Worm (Caenorhabditis elegans) whole organism, L4 larva: Measurements from ENCODE around the gene glc-4.

Experiments used
- R02D3.7 ChIP-seq: fragments of 150-350 bp; sonication (generic microtip); optimal IDR thresholded peaks from 3 replicates; lab custom pipeline; 2014; ENCODE audit warnings: missing biosample characterization, missing genetic modification characterization
- T26A8.4 ChIP-seq: fragments of 200-800 bp; sonication (Bioruptor generic); IDR thresholded peaks from 2 replicates; pipeline ENCODE4 v1.3.6; 2022; ENCODE audit warnings: missing genetic modification characterization, missing compliant biosample characterization
- ZK546.5 ChIP-seq, 2 experiments: sonication (generic microtip); optimal IDR thresholded peaks; 2 replicates each; lab custom pipeline; 2017; ENCODE audit warnings: missing biosample characterization in 2 of 2, missing genetic modification characterization in 2 of 2
- cey-2 ChIP-seq: sonication (generic microtip); optimal IDR thresholded peaks from 3 replicates; lab custom pipeline; 2017; ENCODE audit warnings: missing genetic modification characterization, mild to moderate bottlenecking, missing compliant biosample characterization, antibody characterized with exemption, borderline replicate concordance; ENCODE audit not compliant: insufficient read depth
- ctbp-1 ChIP-seq: fragments of 200-800 bp; sonication (Bioruptor generic); IDR thresholded peaks from 2 replicates; pipeline ENCODE4 v1.3.6; 2022; ENCODE audit warnings: missing genetic modification reagents, missing genetic modification characterization, missing compliant biosample characterization
- daf-8 ChIP-seq: fragments of 200-800 bp; sonication (Bioruptor generic); IDR thresholded peaks from 2 replicates; pipeline ENCODE4 v1.3.6; 2022; ENCODE audit warnings: missing genetic modification characterization, missing compliant biosample characterization
- dmd-6 ChIP-seq: fragments of 200-800 bp; sonication (Bioruptor generic); IDR thresholded peaks from 2 replicates; pipeline ENCODE4 v1.3.6; 2022; ENCODE audit warnings: missing genetic modification reagents, missing genetic modification characterization, missing compliant biosample characterization
- dmd-9 ChIP-seq: fragments of 200-800 bp; sonication (Bioruptor generic); IDR thresholded peaks from 2 replicates; pipeline ENCODE4 v1.3.6; 2022; ENCODE audit warnings: missing genetic modification reagents, missing genetic modification characterization, missing compliant biosample characterization
- dpl-1 ChIP-seq: fragments of 150-350 bp; optimal IDR thresholded peaks from 2 replicates; lab custom pipeline; 2014; ENCODE audit warnings: missing biosample characterization, missing genetic modification reagents, missing genetic modification characterization
- dve-1 ChIP-seq: sonication (generic microtip); optimal IDR thresholded peaks from 2 replicates; lab custom pipeline; 2017; ENCODE audit warnings: antibody characterized with exemption, mild to moderate bottlenecking, missing genetic modification characterization, missing compliant biosample characterization; ENCODE audit not compliant: insufficient read depth
- egl-27 ChIP-seq: sonication (generic microtip); optimal IDR thresholded peaks from 3 replicates; lab custom pipeline; 2017; ENCODE audit warnings: missing biosample characterization, missing genetic modification reagents, missing genetic modification characterization
- fos-1 ChIP-seq: fragments of 150-350 bp; optimal IDR thresholded peaks from 2 replicates; lab custom pipeline; 2014; ENCODE audit warnings: missing biosample characterization, missing genetic modification characterization
- gei-8 ChIP-seq: fragments of 200-800 bp; sonication (Bioruptor generic); optimal IDR thresholded peaks from 2 replicates; lab custom pipeline; 2018; ENCODE audit warnings: mild to moderate bottlenecking, missing genetic modification characterization, missing compliant biosample characterization
- hlh-11 ChIP-seq: fragments of 200-800 bp; sonication (Bioruptor generic); optimal IDR thresholded peaks from 2 replicates; lab custom pipeline; 2018; ENCODE audit warnings: mild to moderate bottlenecking, missing genetic modification characterization, missing compliant biosample characterization
- lin-13 ChIP-seq: fragments of 150-350 bp; optimal IDR thresholded peaks from 2 replicates; lab custom pipeline; 2014; ENCODE audit warnings: missing biosample characterization, missing genetic modification reagents, missing genetic modification characterization
- lin-29 ChIP-seq: fragments of 200-800 bp; sonication (Bioruptor generic); IDR thresholded peaks from 2 replicates; pipeline ENCODE4 v1.3.6; 2022; ENCODE audit warnings: missing genetic modification reagents, missing genetic modification characterization, missing compliant biosample characterization
- lin-39 ChIP-seq: fragments of 150-350 bp; optimal IDR thresholded peaks from 2 replicates; lab custom pipeline; 2014; ENCODE audit warnings: missing biosample characterization, missing genetic modification reagents, missing genetic modification characterization
- lsy-2 ChIP-seq, 2 experiments: fragments of 150-350 bp in 1 of 2; sonication (generic microtip) in 1 of 2; optimal IDR thresholded peaks; 2 replicates each; lab custom pipeline; 2014 to 2017; ENCODE audit warnings: missing biosample characterization in 2 of 2, missing genetic modification characterization in 2 of 2
- madf-5 ChIP-seq, 2 experiments: fragments of 200-800 bp; sonication (Bioruptor generic); IDR thresholded peaks; 2 replicates each; pipeline ENCODE4 v1.3.6; 2022; ENCODE audit warnings: missing compliant biosample characterization in 2 of 2, missing genetic modification characterization in 2 of 2
- madf-9 ChIP-seq: fragments of 200-800 bp; sonication (Bioruptor generic); conservative IDR thresholded peaks from 2 replicates; pipeline ENCODE4 v1.3.6; 2022; ENCODE audit warnings: missing genetic modification reagents, missing genetic modification characterization, missing compliant biosample characterization
- mxl-3 ChIP-seq: fragments of 200-800 bp; sonication (Bioruptor generic); optimal IDR thresholded peaks from 2 replicates; lab custom pipeline; 2018; ENCODE audit warnings: mild to moderate bottlenecking, missing genetic modification characterization, missing compliant biosample characterization
- nhr-10 ChIP-seq: fragments of 150-350 bp; optimal IDR thresholded peaks from 2 replicates; lab custom pipeline; 2014; ENCODE audit warnings: missing biosample characterization, missing genetic modification characterization
- nhr-11 ChIP-seq: fragments of 150-350 bp; optimal IDR thresholded peaks from 2 replicates; lab custom pipeline; 2014; ENCODE audit warnings: missing biosample characterization, missing genetic modification characterization
- nhr-237 ChIP-seq: sonication (generic microtip); optimal IDR thresholded peaks from 2 replicates; lab custom pipeline; 2017; ENCODE audit warnings: missing biosample characterization, missing genetic modification characterization
- nhr-41 ChIP-seq: fragments of 200-800 bp; sonication (Bioruptor generic); IDR thresholded peaks from 2 replicates; pipeline ENCODE4 v1.3.6; 2022; ENCODE audit warnings: missing genetic modification reagents, missing genetic modification characterization, missing compliant biosample characterization
- nhr-42 ChIP-seq: fragments of 200-800 bp; sonication (Bioruptor generic); IDR thresholded peaks from 2 replicates; pipeline ENCODE4 v1.3.6; 2022; ENCODE audit warnings: missing genetic modification characterization, missing compliant biosample characterization
- nhr-6 ChIP-seq: fragments of 150-350 bp; optimal IDR thresholded peaks from 2 replicates; lab custom pipeline; 2014; ENCODE audit warnings: missing biosample characterization, missing genetic modification characterization
- nhr-76 ChIP-seq: fragments of 150-350 bp; optimal IDR thresholded peaks from 2 replicates; lab custom pipeline; 2014; ENCODE audit warnings: missing biosample characterization, missing genetic modification characterization
- nhr-77 ChIP-seq: fragments of 150-350 bp; optimal IDR thresholded peaks from 2 replicates; lab custom pipeline; 2014; ENCODE audit warnings: missing biosample characterization, missing genetic modification characterization
- php-3 ChIP-seq: fragments of 200-800 bp; sonication (Bioruptor generic); IDR thresholded peaks from 2 replicates; pipeline ENCODE4 v1.3.6; 2022; ENCODE audit warnings: missing genetic modification reagents, missing genetic modification characterization, missing compliant biosample characterization
- rbr-2 ChIP-seq: sonication (generic microtip); optimal IDR thresholded peaks from 2 replicates; lab custom pipeline; 2016; ENCODE audit warnings: missing genotype, missing genetic modification characterization, missing compliant biosample characterization
- sdz-12 ChIP-seq: fragments of 200-800 bp; sonication (Bioruptor generic); optimal IDR thresholded peaks from 2 replicates; lab custom pipeline; 2018; ENCODE audit warnings: mild to moderate bottlenecking, missing genetic modification characterization, missing compliant biosample characterization
- snpc-1.2 ChIP-seq: fragments of 200-800 bp; sonication (Bioruptor generic); IDR thresholded peaks from 2 replicates; pipeline ENCODE4 v1.3.6; 2022; ENCODE audit warnings: missing genetic modification reagents, missing genetic modification characterization, missing compliant biosample characterization
- snpc-4 ChIP-seq: fragments of 150-350 bp; optimal IDR thresholded peaks from 2 replicates; lab custom pipeline; 2014; ENCODE audit warnings: missing biosample characterization, missing genetic modification characterization
- spr-1 ChIP-seq: sonication (generic microtip); optimal IDR thresholded peaks from 2 replicates; lab custom pipeline; 2016; ENCODE audit warnings: mild to moderate bottlenecking, missing genetic modification characterization, missing compliant biosample characterization
- spr-3 ChIP-seq: fragments of 200-800 bp; sonication (Bioruptor generic); optimal IDR thresholded peaks from 2 replicates; lab custom pipeline; 2018; ENCODE audit warnings: mild to moderate bottlenecking, missing genetic modification characterization, missing compliant biosample characterization
- tra-1 ChIP-seq: fragments of 200-800 bp; sonication (Bioruptor generic); IDR thresholded peaks from 2 replicates; pipeline ENCODE4 v1.3.6; 2022; ENCODE audit warnings: missing genetic modification reagents, missing genetic modification characterization, missing compliant biosample characterization
- unc-130 ChIP-seq: sonication (generic microtip); optimal IDR thresholded peaks from 2 replicates; lab custom pipeline; 2016; ENCODE audit warnings: missing genetic modification reagents, missing genetic modification characterization, missing compliant biosample characterization
- unc-62 ChIP-seq, 3 experiments: fragments of 150-350 bp in 1 of 3; sonication (generic microtip); optimal IDR thresholded peaks in 2 of 3; peaks in 1 of 3; 1 replicate in 1 of 3; 2 replicates in 2 of 3; lab custom pipeline; 2014 to 2017; ENCODE audit warnings: missing biosample characterization in 3 of 3, missing genetic modification characterization in 3 of 3, missing genetic modification reagents in 3 of 3, missing genotype in 1 of 3
- zag-1 ChIP-seq: fragments of 150-350 bp; optimal IDR thresholded peaks from 2 replicates; lab custom pipeline; 2014; ENCODE audit warnings: missing biosample characterization, missing genetic modification characterization

The glc-4 gene

DNA sequence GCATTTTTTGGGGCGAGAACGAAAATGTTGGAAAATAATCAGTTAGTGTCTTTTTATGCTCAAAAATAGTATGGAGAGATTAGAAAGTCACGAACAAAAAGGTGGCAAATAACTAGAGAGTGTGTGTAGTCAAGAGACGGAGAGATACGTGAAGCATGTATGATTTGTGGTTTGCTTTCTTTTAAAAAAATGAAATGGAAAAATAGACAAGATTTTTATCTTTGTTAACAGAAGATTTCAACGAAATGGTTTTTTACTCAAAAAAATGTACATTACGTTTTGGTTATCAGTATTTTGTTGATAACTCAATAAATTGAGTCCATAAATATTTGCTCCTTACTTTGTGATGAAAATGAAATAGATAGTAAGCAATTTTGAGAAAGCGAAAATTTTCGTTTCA, 33.4 kb upstream of the glc-4 start, which contains the start of gene dhs-7 (continued):
- peak; percentile 20 for TF ChIP-seq hlh-11 (tag; lab: Kevin White, UChicago)
- TF ChIP-seq unc-62 (GFP tag; optimal IDR thresholded peaks at IDR 0.05 in 1 of 2; lab: Kevin White, UChicago): no peak
- TF ChIP-seq unc-62 (tag; optimal IDR thresholded peaks at IDR 0.05; lab: Kevin White, UChicago): no peak
- TF ChIP-seq lsy-2 (tag; optimal IDR thresholded peaks at IDR 0.05; lab: Kevin White, UChicago): no peak
- TF ChIP-seq dve-1: peak; percentile 58
- TF ChIP-seq madf-9: no peak

DNA sequence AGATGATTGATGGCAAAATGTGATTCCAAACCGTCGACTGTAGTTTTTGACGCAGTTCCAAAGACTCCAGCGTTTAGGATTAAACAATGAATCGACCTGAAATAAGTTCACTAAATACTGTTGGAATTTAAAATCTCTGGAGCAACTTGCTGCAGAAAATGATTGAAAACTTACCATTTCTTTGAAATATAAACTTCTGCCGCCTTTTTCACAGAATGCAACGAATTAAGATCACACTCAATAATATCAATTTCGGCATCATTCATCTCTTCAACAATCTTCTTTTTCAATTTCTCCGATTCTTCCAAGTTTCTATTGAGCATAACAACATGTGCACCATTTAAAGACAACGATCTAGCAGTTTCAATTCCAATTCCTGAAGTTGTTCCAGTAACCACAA, 32.9 kb upstream of the glc-4 start:
- TF ChIP-seq unc-62 (GFP tag; optimal IDR thresholded peaks at IDR 0.05 in 1 of 2; lab: Kevin White, UChicago) (peak in 1 of 2 experiments; percentile 90), unc-62 (tag; optimal IDR thresholded peaks at IDR 0.05; lab: Kevin White, UChicago) (no peak), tra-1 (GFP tag; lab: Robert Waterston, UW) (no peak)
- TF ChIP-seq, all 104 proteins: peak for 1

DNA sequence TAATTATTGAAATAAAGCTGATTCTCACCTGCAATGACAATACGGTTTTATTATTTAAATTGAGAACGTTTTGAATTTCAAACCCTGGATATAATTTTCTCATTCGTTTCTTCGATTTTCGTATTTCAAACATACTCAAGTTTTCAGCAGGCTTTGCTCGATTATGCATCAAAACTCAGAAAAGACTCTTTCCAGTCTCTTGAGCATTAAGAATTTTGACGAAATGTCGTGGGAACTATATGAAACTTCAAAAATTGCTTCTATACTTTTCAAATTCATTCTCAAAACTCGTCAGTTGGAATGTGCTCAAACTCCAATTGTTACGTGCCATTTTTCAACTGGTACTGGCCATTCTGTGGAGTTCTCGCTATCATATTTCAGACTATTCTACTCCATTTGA, 30.6 kb upstream of the glc-4 start, which contains the start of gene srd-59:
srd-59 (plus strand) TSS at position 301 of the 400 bp plus-strand sequence.
- TF ChIP-seq nhr-10 (no peak), rbr-2 (tag; lab: Kevin White, UChicago) (no peak), nhr-42 (GFP tag; lab: Robert Waterston, UW) (no peak), ctbp-1 (no peak), hlh-11 (tag; lab: Kevin White, UChicago) (no peak), unc-130 (GFP tag; lab: Kevin White, UChicago) (no peak), nhr-237 (tag; lab: Kevin White, UChicago) (no peak), madf-9 (no peak), lin-29 (no peak), fos-1 (tag; lab: Kevin White, UChicago) (no peak)

DNA sequence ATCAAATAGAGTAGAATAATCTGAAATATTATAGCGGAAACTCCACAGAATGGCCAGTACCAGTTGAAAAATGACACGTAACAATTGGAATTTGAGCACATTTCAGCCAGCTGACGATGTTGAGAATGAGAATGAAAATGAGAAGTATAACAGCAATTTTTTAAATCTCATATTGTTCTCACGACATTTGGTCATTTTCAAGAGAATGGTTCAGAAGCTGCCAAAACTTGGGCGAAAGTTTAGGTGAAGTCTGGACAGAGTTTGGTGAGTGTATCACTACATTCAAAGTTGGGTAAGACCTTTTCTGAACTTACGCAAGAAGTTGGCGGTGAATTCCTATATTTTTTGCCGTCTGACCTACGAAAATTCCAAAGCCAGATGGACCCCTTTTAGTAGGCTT, 30.2 kb upstream of the glc-4 start, which contains the start of gene srd-58:
srd-58 (minus strand) TSS at position 101 of the 400 bp plus-strand sequence.
- no peak for TF ChIP-seq spr-1 (tag; lab: Kevin White, UChicago)
- TF ChIP-seq nhr-41: no peak
- no peak for TF ChIP-seq snpc-1.2
- TF ChIP-seq dmd-6 (GFP tag; lab: Robert Waterston, UW): no peak
- no peak for TF ChIP-seq php-3 (GFP tag; lab: Robert Waterston, UW)
- no peak for TF ChIP-seq ZK546.5 (tag; optimal IDR thresholded peaks at IDR 0.05; lab: Kevin White, UChicago)
- no peak for TF ChIP-seq zag-1 (tag; lab: Kevin White, UChicago)
- TF ChIP-seq fos-1 (tag; lab: Kevin White, UChicago): no peak
- TF ChIP-seq sdz-12: no peak
- TF ChIP-seq gei-8 (GFP tag; lab: Kevin White, UChicago): no peak
- no peak for TF ChIP-seq spr-3
- no peak for TF ChIP-seq nhr-77 (tag; lab: Kevin White, UChicago)
- TF ChIP-seq nhr-76 (tag; lab: Kevin White, UChicago): no peak
- TF ChIP-seq R02D3.7 (tag; lab: Kevin White, UChicago): no peak

DNA sequence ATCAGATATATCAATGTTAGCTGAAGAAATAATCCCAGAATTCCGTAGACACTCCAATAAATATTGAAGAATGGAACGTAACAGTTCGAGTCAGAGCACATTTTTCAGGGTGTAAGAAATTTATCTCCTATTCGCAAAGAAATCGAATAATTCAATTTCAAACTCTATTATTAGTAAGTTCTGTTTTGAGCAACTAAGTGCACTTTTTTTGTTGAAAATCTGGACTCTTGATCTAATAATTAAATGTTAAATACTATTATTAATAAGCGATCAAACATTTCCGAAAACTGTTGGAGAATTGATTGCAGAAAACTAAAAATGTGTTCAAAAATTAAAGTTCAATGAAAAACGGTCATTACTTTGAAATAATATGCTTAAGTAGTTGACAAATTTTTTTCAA, 28.4 kb upstream of the glc-4 start, which contains the start of gene srd-56:
srd-56 (minus strand) TSS at position 101 of the 400 bp plus-strand sequence.
- TF ChIP-seq ZK546.5 (tag; optimal IDR thresholded peaks at IDR 0.05; lab: Kevin White, UChicago): no peak
- TF ChIP-seq dmd-9 (GFP tag; lab: Robert Waterston, UW): no peak
- no peak for TF ChIP-seq nhr-11
- no peak for TF ChIP-seq daf-8

DNA sequence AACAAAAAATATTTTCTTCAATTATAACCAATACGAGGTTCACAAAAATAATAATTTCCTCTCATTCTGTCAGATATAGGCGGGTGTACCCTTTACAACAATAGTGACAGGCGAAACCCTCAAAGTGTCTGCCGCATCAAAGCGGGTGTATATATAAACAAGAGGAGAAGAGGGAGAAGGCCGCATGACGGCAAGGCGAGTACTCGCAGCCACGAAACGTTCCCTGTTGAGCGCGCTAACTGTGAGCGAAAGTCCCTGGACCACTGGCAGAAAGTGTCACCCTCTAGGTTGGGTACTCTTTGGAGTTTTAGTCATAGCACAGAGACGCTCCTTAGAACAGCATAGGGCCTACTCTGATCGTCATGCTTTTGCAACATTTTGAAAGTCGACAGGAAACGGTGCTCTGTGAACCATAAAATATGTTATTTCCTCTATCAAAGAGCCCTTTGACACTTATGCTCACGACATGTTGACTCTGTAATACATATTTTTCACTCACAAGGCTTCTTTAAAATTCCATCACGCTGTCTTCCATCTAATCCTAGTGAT, 25.4 kb upstream of the glc-4 start, which contains the start of gene pcrg-1:
pcrg-1 (plus strand) TSS at position 499 of the 549 bp plus-strand sequence.
- TF ChIP-seq tra-1 (GFP tag; lab: Robert Waterston, UW): peak; percentile 83
- peak; percentile 84 for TF ChIP-seq php-3 (GFP tag; lab: Robert Waterston, UW)
- TF ChIP-seq nhr-77 (tag; lab: Kevin White, UChicago): no peak
- no peak for TF ChIP-seq lin-39 (tag; lab: Kevin White, UChicago)
- peak; percentile 85 for TF ChIP-seq mxl-3
- TF ChIP-seq sdz-12: no peak
- no peak for TF ChIP-seq egl-27 (tag; lab: Kevin White, UChicago)
- TF ChIP-seq nhr-10: no peak
- TF ChIP-seq nhr-237 (tag; lab: Kevin White, UChicago): no peak
- TF ChIP-seq T26A8.4 (GFP tag; lab: Robert Waterston, UW): peak; percentile 91
- TF ChIP-seq snpc-4 (tag; lab: Kevin White, UChicago): peak; percentile 95
- peak; percentile 77 for TF ChIP-seq nhr-6 (tag; lab: Kevin White, UChicago)
- peak; percentile 64 for TF ChIP-seq lin-13 (GFP tag; lab: Kevin White, UChicago)
- TF ChIP-seq cey-2 (tag; lab: Kevin White, UChicago): no peak
- no peak for TF ChIP-seq ZK546.5 (tag; optimal IDR thresholded peaks at IDR 0.05; lab: Kevin White, UChicago)
- TF ChIP-seq madf-5 (GFP tag; IDR thresholded peaks at IDR 0.05; lab: Robert Waterston, UW): peak; percentile 23 to 70; a peak in 1 of 4 replicates
- TF ChIP-seq dpl-1 (GFP tag; lab: Kevin White, UChicago): peak; percentile 50
- peak in 1 of 2 experiments; percentile 69 for TF ChIP-seq lsy-2 (tag; optimal IDR thresholded peaks at IDR 0.05; lab: Kevin White, UChicago)
